Fruit fly (Drosophila melanogaster) whole organism, embryonic: ENCODE data around the gene CG18262.

Experiments used
- Aef1 ChIP-seq: fragments of 200-800 bp; sonication (Bioruptor generic); IDR thresholded peaks from 3 replicates; pipeline ENCODE4 v1.3.6; 2022; ENCODE audit warnings: missing biosample characterization, missing genetic modification characterization
- Atf-2 ChIP-seq: fragments of 200-800 bp; sonication (Bioruptor generic); optimal IDR thresholded peaks from 2 replicates; lab custom pipeline; 2016; ENCODE audit warnings: missing biosample characterization, missing genetic modification characterization
- Bgb ChIP-seq: fragments of 200-800 bp; sonication (Bioruptor generic); IDR thresholded peaks from 2 replicates; pipeline ENCODE4 v1.3.6; 2022; ENCODE audit warnings: missing biosample characterization, missing genetic modification characterization; ENCODE audit not compliant: partially characterized antibody
- CG11398 ChIP-seq: fragments of 200-800 bp; sonication (Bioruptor generic); optimal IDR thresholded peaks from 2 replicates; lab custom pipeline; 2016; ENCODE audit warnings: missing biosample characterization, missing genetic modification characterization
- CG11504 ChIP-seq: fragments of 200-800 bp; sonication (Bioruptor generic); optimal IDR thresholded peaks from 3 replicates; lab custom pipeline; 2019; ENCODE audit warnings: missing biosample characterization, mild to moderate bottlenecking, missing genetic modification characterization, moderate library complexity
- CG11560 ChIP-seq: fragments of 200-800 bp; sonication (Bioruptor generic); IDR thresholded peaks from 3 replicates; pipeline ENCODE4 v1.3.6; 2022; ENCODE audit warnings: missing biosample characterization, missing genetic modification characterization
- CG11695 ChIP-seq: fragments of 200-800 bp; sonication (Bioruptor generic); IDR thresholded peaks from 3 replicates; pipeline ENCODE4 v1.3.6; 2022; ENCODE audit warnings: missing biosample characterization, missing genetic modification characterization
- CG12391 ChIP-seq: fragments of 200-800 bp; sonication (Bioruptor generic); optimal IDR thresholded peaks from 3 replicates; lab custom pipeline; 2018; ENCODE audit warnings: missing biosample characterization, mild to moderate bottlenecking, missing genetic modification characterization, moderate library complexity
- CG13287 ChIP-seq: fragments of 200-800 bp; sonication (Bioruptor generic); IDR thresholded peaks from 2 replicates; pipeline ENCODE4 v1.3.6; 2022; ENCODE audit warnings: missing biosample characterization, missing genetic modification characterization; ENCODE audit not compliant: partially characterized antibody
- CG14667 ChIP-seq: fragments of 200-800 bp; sonication (Bioruptor generic); IDR thresholded peaks from 2 replicates; pipeline ENCODE4 v1.3.6; 2022; ENCODE audit warnings: missing biosample characterization, missing genetic modification characterization
- CG14710 ChIP-seq: fragments of 200-800 bp; sonication (Bioruptor generic); optimal IDR thresholded peaks from 3 replicates; lab custom pipeline; 2019; ENCODE audit warnings: missing biosample characterization, mild to moderate bottlenecking, missing genetic modification characterization, moderate library complexity
- CG1602 ChIP-seq: fragments of 200-800 bp; sonication (Bioruptor generic); optimal IDR thresholded peaks from 3 replicates; lab custom pipeline; 2016; ENCODE audit warnings: missing biosample characterization, missing genetic modification characterization
- CG17612 ChIP-seq: fragments of 200-800 bp; sonication (Bioruptor generic); IDR thresholded peaks from 2 replicates; pipeline ENCODE4 v1.3.6; 2022; ENCODE audit warnings: missing biosample characterization, missing genetic modification characterization
- CG18262 ChIP-seq: fragments of 200-800 bp; optimal IDR thresholded peaks from 3 replicates; lab custom pipeline; 2019; ENCODE audit warnings: missing biosample characterization, mild to moderate bottlenecking, missing genetic modification characterization, moderate library complexity
- CG2120 ChIP-seq: fragments of 200-800 bp; sonication (Bioruptor generic); optimal IDR thresholded peaks from 3 replicates; lab custom pipeline; 2016; ENCODE audit warnings: missing biosample characterization, missing genetic modification characterization
- CG2875 ChIP-seq: fragments of 200-800 bp; sonication (Bioruptor generic); optimal IDR thresholded peaks from 2 replicates; lab custom pipeline; 2017; ENCODE audit warnings: missing biosample characterization, mild to moderate bottlenecking, missing genetic modification characterization, missing genetic modification reagents
- CG30403 ChIP-seq: fragments of 200-800 bp; sonication (Bioruptor generic); optimal IDR thresholded peaks from 3 replicates; lab custom pipeline; 2016; ENCODE audit warnings: missing biosample characterization, missing genetic modification characterization
- CG32767 ChIP-seq: fragments of 200-800 bp; sonication (Bioruptor generic); IDR thresholded peaks from 2 replicates; pipeline ENCODE4 v1.3.6; 2022; ENCODE audit warnings: missing biosample characterization, missing genetic modification characterization
- CG3847 ChIP-seq: fragments of 200-800 bp; sonication (Bioruptor generic); IDR thresholded peaks from 2 replicates; pipeline ENCODE4 v1.3.6; 2022; ENCODE audit warnings: missing biosample characterization, missing genetic modification characterization
- CG4282 ChIP-seq: fragments of 200-800 bp; sonication (Bioruptor generic); optimal IDR thresholded peaks from 2 replicates; lab custom pipeline; 2016; ENCODE audit warnings: missing biosample characterization, missing genetic modification characterization
- CG4730 ChIP-seq: fragments of 200-800 bp; sonication (Bioruptor generic); IDR thresholded peaks from 2 replicates; pipeline ENCODE4 v1.3.6; 2022; ENCODE audit warnings: missing biosample characterization, missing genetic modification characterization
- CG7357 ChIP-seq: fragments of 200-800 bp; sonication (Bioruptor generic); IDR thresholded peaks from 3 replicates; pipeline ENCODE4 v1.3.6; 2022; ENCODE audit warnings: missing biosample characterization, missing genetic modification characterization
- CG8765 ChIP-seq: fragments of 200-800 bp; sonication (Bioruptor generic); IDR thresholded peaks from 2 replicates; pipeline ENCODE4 v1.3.6; 2022; ENCODE audit warnings: missing biosample characterization, missing genetic modification characterization
- CG9215 ChIP-seq: fragments of 200-800 bp; sonication (Bioruptor generic); IDR thresholded peaks from 2 replicates; pipeline ENCODE4 v1.3.6; 2022; ENCODE audit warnings: missing biosample characterization, missing genetic modification characterization
- CTCF ChIP-seq: fragments of 200-800 bp; sonication (Bioruptor generic); optimal IDR thresholded peaks from 2 replicates; lab custom pipeline; 2017; ENCODE audit warnings: missing biosample characterization, mild to moderate bottlenecking, missing genetic modification characterization, moderate library complexity
- D ChIP-seq, 2 experiments: fragments of 200-800 bp in 1 of 2; fragments of >200 bp in 1 of 2; sonication (Bioruptor generic) in 1 of 2; optimal IDR thresholded peaks; 2 replicates in 1 of 2; 3 replicates in 1 of 2; lab custom pipeline; 2017; ENCODE audit warnings: mild to moderate bottlenecking in 1 of 2, missing biosample characterization in 1 of 2, missing genetic modification characterization in 1 of 2, missing genetic modification reagents in 1 of 2
- Deaf1 ChIP-seq: fragments of 200-800 bp; optimal IDR thresholded peaks from 3 replicates; lab custom pipeline; 2019; ENCODE audit warnings: missing biosample characterization, mild to moderate bottlenecking, missing genetic modification characterization, moderate library complexity
- Dfd ChIP-seq, 2 experiments: fragments of >200 bp; optimal IDR thresholded peaks; 2 replicates each; lab custom pipeline; 2017; ENCODE audit warnings: missing biosample characterization in 2 of 2, missing genetic modification characterization in 2 of 2
- Lpt ChIP-seq: fragments of >200 bp; optimal IDR thresholded peaks from 2 replicates; lab custom pipeline; 2018; ENCODE audit warnings: missing biosample characterization, missing genetic modification characterization
- NC2α ChIP-seq: fragments of 200-800 bp; sonication (Bioruptor generic); optimal IDR thresholded peaks from 2 replicates; lab custom pipeline; 2016; ENCODE audit warnings: missing biosample characterization, missing genetic modification characterization
- NC2β ChIP-seq: fragments of 200-800 bp; sonication (Bioruptor generic); optimal IDR thresholded peaks from 2 replicates; lab custom pipeline; 2016; ENCODE audit warnings: missing biosample characterization, missing genetic modification characterization
- Nf-YA ChIP-seq: fragments of 200-800 bp; sonication (Bioruptor generic); IDR thresholded peaks from 2 replicates; pipeline ENCODE4 v1.3.6; 2022; ENCODE audit warnings: missing biosample characterization, missing genetic modification characterization
- Stat92E ChIP-seq, 3 experiments: fragments of >200 bp in 2 of 3; fragments of 200-800 bp in 1 of 3; sonication (Bioruptor generic) in 1 of 3; optimal IDR thresholded peaks; 2 replicates each; lab custom pipeline; 2017 to 2019; ENCODE audit warnings: missing biosample characterization in 3 of 3, missing genetic modification characterization in 3 of 3, mild to moderate bottlenecking in 1 of 3, moderate library complexity in 1 of 3
- Trl ChIP-seq, 3 experiments: fragments of >200 bp in 2 of 3; fragments of 200-800 bp in 1 of 3; sonication (Bioruptor generic) in 1 of 3; optimal IDR thresholded peaks; 2 replicates in 1 of 3; 3 replicates in 2 of 3; lab custom pipeline; 2016 to 2017; ENCODE audit warnings: missing biosample characterization in 1 of 3, missing genetic modification characterization in 1 of 3
- amos ChIP-seq: fragments of 200-800 bp; sonication (Bioruptor generic); IDR thresholded peaks from 2 replicates; pipeline ENCODE4 v1.3.6; 2022; ENCODE audit warnings: missing biosample characterization, missing genetic modification characterization; ENCODE audit not compliant: partially characterized antibody
- aop ChIP-seq: fragments of 200-800 bp; sonication (Bioruptor generic); IDR thresholded peaks from 2 replicates; pipeline ENCODE4 v1.3.6; 2022; ENCODE audit warnings: missing biosample characterization, missing genetic modification characterization
- ase ChIP-seq: fragments of 200-800 bp; sonication (Bioruptor generic); IDR thresholded peaks from 3 replicates; pipeline ENCODE4 v1.3.6; 2022; ENCODE audit warnings: missing biosample characterization, missing genetic modification characterization
- btn ChIP-seq: fragments of 200-800 bp; sonication (Bioruptor generic); optimal IDR thresholded peaks from 2 replicates; lab custom pipeline; 2016; ENCODE audit warnings: missing biosample characterization, missing genetic modification characterization
- dati ChIP-seq: fragments of 200-800 bp; sonication (Bioruptor generic); IDR thresholded peaks from 2 replicates; pipeline ENCODE4 v1.3.6; 2022; ENCODE audit warnings: missing biosample characterization, missing genetic modification characterization
- ems ChIP-seq: fragments of 200-800 bp; sonication (Bioruptor generic); optimal IDR thresholded peaks from 3 replicates; lab custom pipeline; 2016; ENCODE audit warnings: missing biosample characterization, missing genetic modification characterization
- gcm2 ChIP-seq: fragments of 200-800 bp; sonication (Bioruptor generic); optimal IDR thresholded peaks from 2 replicates; lab custom pipeline; 2016; ENCODE audit warnings: missing biosample characterization, missing genetic modification characterization
- gt ChIP-seq: fragments of 200-800 bp; sonication (Bioruptor generic); IDR thresholded peaks from 2 replicates; pipeline ENCODE4 v1.3.6; 2022; ENCODE audit warnings: missing biosample characterization, missing genetic modification characterization
- jigr1 ChIP-seq: fragments of 200-800 bp; sonication (Bioruptor generic); IDR thresholded peaks from 3 replicates; pipeline ENCODE4 v1.3.6; 2022; ENCODE audit warnings: missing biosample characterization, missing genetic modification characterization
- odd ChIP-seq: fragments of 200-800 bp; sonication (Bioruptor generic); optimal IDR thresholded peaks from 2 replicates; lab custom pipeline; 2017; ENCODE audit warnings: missing biosample characterization, mild to moderate bottlenecking, missing genetic modification characterization
- prd ChIP-seq, 3 experiments: fragments of >200 bp in 2 of 3; fragments of 200-800 bp in 1 of 3; sonication (Bioruptor generic) in 1 of 3; optimal IDR thresholded peaks in 2 of 3; IDR thresholded peaks in 1 of 3; 2 replicates in 2 of 3; 3 replicates in 1 of 3; pipeline versions ENCODE4 v1.3.6 to Lab custom; 2017 to 2022; ENCODE audit warnings: missing biosample characterization in 1 of 3, missing genetic modification characterization in 1 of 3
- pum ChIP-seq: fragments of 200-800 bp; sonication (Bioruptor generic); optimal IDR thresholded peaks from 2 replicates; lab custom pipeline; 2016; ENCODE audit warnings: missing biosample characterization, missing genetic modification characterization
- tap ChIP-seq: fragments of 200-800 bp; optimal IDR thresholded peaks from 3 replicates; lab custom pipeline; 2019; ENCODE audit warnings: missing biosample characterization, mild to moderate bottlenecking, missing genetic modification characterization, moderate library complexity
- twi ChIP-seq: fragments of 200-800 bp; optimal IDR thresholded peaks from 2 replicates; lab custom pipeline; 2019; ENCODE audit warnings: missing biosample characterization, mild to moderate bottlenecking, missing genetic modification characterization, moderate library complexity
- tx ChIP-seq: fragments of 200-800 bp; sonication (Bioruptor generic); optimal IDR thresholded peaks from 2 replicates; lab custom pipeline; 2016; ENCODE audit warnings: missing biosample characterization, missing genetic modification characterization
- vfl ChIP-seq: fragments of 200-800 bp; sonication (Bioruptor generic); optimal IDR thresholded peaks from 2 replicates; lab custom pipeline; 2016; ENCODE audit warnings: missing biosample characterization, missing genetic modification characterization

CG18262 gene

dm6 chrX:8196598-8197228 is 44.0 kb downstream of the CG18262 start (continued):
- no peak for TF ChIP-seq amos (GFP tag; lab: Robert Waterston, UW)
- no peak for TF ChIP-seq gcm2 (GFP tag; lab: Kevin White, UChicago)
- TF ChIP-seq prd (optimal IDR thresholded peaks at IDR 0.05; lab: Kevin White, UChicago), result no peak
- peak; percentile 65; the same call in 1 of the 3 replicates for TF ChIP-seq prd (GFP tag; IDR thresholded peaks at IDR 0.05; lab: Robert Waterston, UW)
- peak; percentile 25 for TF ChIP-seq CG18262 (tag; lab: Kevin White, UChicago)
- no peak for TF ChIP-seq odd (GFP tag; lab: Kevin White, UChicago)
- TF ChIP-seq CG1602 (GFP tag; lab: Kevin White, UChicago), result peak; percentile 23
- TF ChIP-seq pum (GFP tag; lab: Kevin White, UChicago), result no peak
- TF ChIP-seq jigr1, result 0 out of 3 replicates have a peak, but pooled peaks have one; percentile 17
- no peak for TF ChIP-seq D (optimal IDR thresholded peaks at IDR 0.05; lab: Kevin White, UChicago)
- no peak for TF ChIP-seq D (GFP tag; optimal IDR thresholded peaks at IDR 0.05; lab: Kevin White, UChicago)
- TF ChIP-seq CG14710 (tag; lab: Kevin White, UChicago), result peak; percentile 2
- TF ChIP-seq Trl (optimal IDR thresholded peaks at IDR 0.05; lab: Kevin White, UChicago), result no peak
- no peak for TF ChIP-seq Trl (GFP tag; optimal IDR thresholded peaks at IDR 0.05; lab: Kevin White, UChicago)
- TF ChIP-seq Nf-YA (GFP tag; lab: Robert Waterston, UW), result peak; percentile 53
- TF ChIP-seq Bgb (GFP tag; lab: Robert Waterston, UW), result no peak
- no peak for TF ChIP-seq CTCF (GFP tag; lab: Kevin White, UChicago)
- no peak for TF ChIP-seq Deaf1 (tag; lab: Kevin White, UChicago)
- peak; percentile 65 for TF ChIP-seq CG11504 (tag; lab: Kevin White, UChicago)
- TF ChIP-seq CG4282 (GFP tag; lab: Kevin White, UChicago), result no peak
- TF ChIP-seq CG11398 (GFP tag; lab: Kevin White, UChicago), result no peak
- peak; percentile 34 for TF ChIP-seq CG12391 (tag; lab: Kevin White, UChicago)
- TF ChIP-seq Atf-2 (GFP tag; lab: Kevin White, UChicago), result no peak
- TF ChIP-seq btn (GFP tag; lab: Kevin White, UChicago), result no peak
- peak; percentile 28 for TF ChIP-seq CG30403
- no peak for TF ChIP-seq CG17612 (GFP tag; lab: Robert Waterston, UW)
- TF ChIP-seq ase (GFP tag; lab: Robert Waterston, UW), result peak; percentile 64; the same call in 1 of the 3 replicates
- TF ChIP-seq aop, result no peak
- peak; percentile 54; the same call in 1 of the 3 replicates for TF ChIP-seq CG7357 (GFP tag; lab: Robert Waterston, UW)
- no peak for TF ChIP-seq CG9215 (GFP tag; lab: Robert Waterston, UW)
- TF ChIP-seq NC2β (GFP tag; lab: Kevin White, UChicago), result no peak
- TF ChIP-seq CG13287 (GFP tag; lab: Robert Waterston, UW), result no peak
- no peak for TF ChIP-seq gt (GFP tag; lab: Robert Waterston, UW)
- TF ChIP-seq CG8765 (GFP tag; lab: Robert Waterston, UW), result no peak
- TF ChIP-seq CG4730 (GFP tag; lab: Robert Waterston, UW), result peak; percentile 61
- peak; percentile 24 for TF ChIP-seq CG2875 (GFP tag; lab: Kevin White, UChicago)
- TF ChIP-seq ems (GFP tag; lab: Kevin White, UChicago), result peak; percentile 12
- TF ChIP-seq Aef1, result peak; percentile 62; the same call in 2 of the 3 replicates
- no peak for TF ChIP-seq twi
- no peak for TF ChIP-seq CG2120 (GFP tag; lab: Kevin White, UChicago)
- TF ChIP-seq CG14667 (GFP tag; lab: Robert Waterston, UW), result peak; percentile 44; the same call in 1 of the 2 replicates
- TF ChIP-seq Stat92E (GFP tag; optimal IDR thresholded peaks at IDR 0.05; lab: Kevin White, UChicago), result no peak
- TF ChIP-seq tap (tag; lab: Kevin White, UChicago), result peak; percentile 17
- no peak for TF ChIP-seq NC2α (GFP tag; lab: Kevin White, UChicago)
- TF ChIP-seq CG32767, result peak; percentile 48; the same call in 1 of the 2 replicates
- no peak for TF ChIP-seq CG3847 (GFP tag; lab: Robert Waterston, UW)
- TF ChIP-seq vfl (GFP tag; lab: Kevin White, UChicago), result no peak
- TF ChIP-seq CG11695 (GFP tag; lab: Robert Waterston, UW), result peak; percentile 62; the same call in 1 of the 3 replicates
- no peak for TF ChIP-seq Dfd (GFP tag; optimal IDR thresholded peaks at IDR 0.05; lab: Kevin White, UChicago)
- no peak for TF ChIP-seq dati
- no peak for TF ChIP-seq Lpt (GFP tag; lab: Kevin White, UChicago)
- peak; percentile 52; the same call in 1 of the 3 replicates for TF ChIP-seq CG11560 (tag; lab: Robert Waterston, UW)
- TF ChIP-seq tx, result no peak
